Worm (Caenorhabditis elegans) whole organism, midembryonic: Measurements from ENCODE around the gene sra-29.

ENCODE experiments used
- T22C8.4 ChIP-seq: fragments of 200-800 bp; sonication (Bioruptor generic); IDR thresholded peaks from 2 replicates; pipeline ENCODE4 v1.3.6; 2022; ENCODE audit warnings: missing genetic modification characterization, missing compliant biosample characterization
- cog-1 ChIP-seq: sonication (generic microtip); optimal IDR thresholded peaks from 2 replicates; lab custom pipeline; 2016; ENCODE audit warnings: missing genetic modification characterization, missing compliant biosample characterization
- flt-1 ChIP-seq: fragments of 200-800 bp; sonication (Bioruptor generic); IDR thresholded peaks from 2 replicates; pipeline ENCODE4 v1.3.6; 2022; ENCODE audit warnings: missing genetic modification characterization, missing compliant biosample characterization
- klf-2 ChIP-seq: fragments of 200-800 bp; sonication (Bioruptor generic); conservative IDR thresholded peaks from 2 replicates; pipeline ENCODE4 v1.3.6; 2022; ENCODE audit warnings: missing genetic modification reagents, missing genetic modification characterization, missing compliant biosample characterization
- med-1 ChIP-seq: sonication (generic microtip); optimal IDR thresholded peaks from 2 replicates; lab custom pipeline; 2017; ENCODE audit warnings: missing genetic modification characterization, mild to moderate bottlenecking, missing compliant biosample characterization, antibody characterized with exemption, missing genetic modification reagents; ENCODE audit not compliant: insufficient read depth
- ref-1 ChIP-seq: fragments of 200-800 bp; sonication (Bioruptor generic); conservative IDR thresholded peaks from 2 replicates; pipeline ENCODE4 v1.3.6; 2022; ENCODE audit warnings: missing genetic modification reagents, missing genetic modification characterization, missing compliant biosample characterization
- tab-1 ChIP-seq: fragments of 200-800 bp; sonication (Bioruptor generic); IDR thresholded peaks from 2 replicates; pipeline ENCODE4 v1.3.6; 2022; ENCODE audit warnings: missing genetic modification characterization, missing compliant biosample characterization
- ztf-23 ChIP-seq: fragments of 200-800 bp; sonication (Bioruptor generic); IDR thresholded peaks from 2 replicates; pipeline ENCODE4 v1.3.6; 2022; ENCODE audit warnings: missing genetic modification reagents, missing genetic modification characterization, missing compliant biosample characterization
- ztf-29 ChIP-seq: fragments of 200-800 bp; sonication (Bioruptor generic); IDR thresholded peaks from 2 replicates; pipeline ENCODE4 v1.3.6; 2022; ENCODE audit warnings: missing genetic modification reagents, missing genetic modification characterization, missing compliant biosample characterization

ce11 chrII:6573677-6574076, 1.9 kb downstream of the sra-29 start, which contains the start of gene sra-28:
- TF ChIP-seq ref-1 (GFP tag; lab: Robert Waterston, UW) (no peak), klf-2 (no peak), flt-1 (no peak), ztf-23 (GFP tag; lab: Robert Waterston, UW) (no peak), T22C8.4 (GFP tag; lab: Robert Waterston, UW) (no peak), med-1 (GFP tag; lab: Kevin White, UChicago) (no peak), cog-1 (tag; lab: Kevin White, UChicago) (no peak), ztf-29 (GFP tag; lab: Robert Waterston, UW) (no peak), tab-1 (GFP tag; lab: Robert Waterston, UW) (no peak)
